Worm (Caenorhabditis elegans): Measurements from ENCODE around the gene Y105C5B.3.

Gene Y105C5B.3

ce11 chrIV:15931176-15931575, 47.2 kb downstream of the Y105C5B.3 start (continued):
- peak; percentile 73 for TF ChIP-seq vab-7 (GFP tag; IDR thresholded peaks at IDR 0.05)
- TF ChIP-seq rbr-2 (tag; optimal IDR thresholded peaks at IDR 0.05): peak; percentile 15
- TF ChIP-seq T20F7.1 (GFP tag; optimal IDR thresholded peaks at IDR 0.05): no peak
- peak; percentile 79 for TF ChIP-seq hlh-30 (tag; optimal IDR thresholded peaks at IDR 0.05; ENCODE audit: insufficient read depth)
- TF ChIP-seq attf-4 (tag; optimal IDR thresholded peaks at IDR 0.05): no peak
- no peak for TF ChIP-seq F37D6.2 (tag; optimal IDR thresholded peaks at IDR 0.05)
- TF ChIP-seq nhr-102 (tag; optimal IDR thresholded peaks at IDR 0.05): no peak
- peak; percentile 50; the same call in 1 of the 2 replicates for TF ChIP-seq arid-1 (GFP tag; conservative IDR thresholded peaks at IDR 0.05)
- no peak for TF ChIP-seq nhr-25 (tag; optimal IDR thresholded peaks at IDR 0.05; ENCODE audit: borderline replicate concordance, insufficient read depth)
- TF ChIP-seq nhr-6 (tag; optimal IDR thresholded peaks at IDR 0.05): no peak
- peak in 1 of 2 experiments; percentile 44 for TF ChIP-seq mdl-1 (tag; optimal IDR thresholded peaks at IDR 0.05)
- no peak for TF ChIP-seq jun-1 (tag; optimal IDR thresholded peaks at IDR 0.05)
- peak; percentile 73 for TF ChIP-seq T26A8.4 (GFP tag; IDR thresholded peaks at IDR 0.05)
- no peak for TF ChIP-seq nhr-48 (tag; optimal IDR thresholded peaks at IDR 0.05)
- TF ChIP-seq hmg-1.1 (GFP tag; IDR thresholded peaks at IDR 0.05): no peak
- TF ChIP-seq egl-27 (tag; optimal IDR thresholded peaks at IDR 0.05): no peak
- TF ChIP-seq aha-1 (tag): peak; percentile 96
- TF ChIP-seq lin-38 (GFP tag; IDR thresholded peaks at IDR 0.05): peak; percentile 68
- peak; percentile 67 for TF ChIP-seq mep-1 (tag; optimal IDR thresholded peaks at IDR 0.05)
- TF ChIP-seq daf-12 (tag; optimal IDR thresholded peaks at IDR 0.05): no peak
- no peak for TF ChIP-seq saeg-2 (GFP tag; IDR thresholded peaks at IDR 0.05)
- no peak for TF ChIP-seq F44E2.7 (GFP tag; IDR thresholded peaks at IDR 0.05)
- TF ChIP-seq ZK546.5 (tag; optimal IDR thresholded peaks at IDR 0.05): no peak
- TF ChIP-seq zfp-3 (GFP tag; conservative IDR thresholded peaks at IDR 0.05): peak; percentile 68
- peak; percentile 39; the same call in 1 of the 2 replicates for TF ChIP-seq tra-1 (GFP tag; IDR thresholded peaks at IDR 0.05)
- TF ChIP-seq Y105C5A.15 (GFP tag; IDR thresholded peaks at IDR 0.05): 0 out of 2 replicates have a peak, but pooled peaks have one; percentile 51
- TF ChIP-seq lin-13 (GFP tag; optimal IDR thresholded peaks at IDR 0.05): no peak
- TF ChIP-seq lim-7 (GFP tag; IDR thresholded peaks at IDR 0.05): no peak
- TF ChIP-seq ceh-32 (tag; optimal IDR thresholded peaks at IDR 0.05; ENCODE audit: poor library complexity): no peak
- TF ChIP-seq lin-29 (GFP tag; IDR thresholded peaks at IDR 0.05): 0 out of 2 replicates have a peak, but pooled peaks have one; percentile 59
- TF ChIP-seq pha-4 (GFP tag; IDR thresholded peaks at IDR 0.05): peak; percentile 62; the same call in 1 of the 2 replicates
- TF ChIP-seq pha-4 (tag; optimal IDR thresholded peaks at IDR 0.05): no peak
- TF ChIP-seq ceh-28 (tag; optimal IDR thresholded peaks at IDR 0.05): no peak
- no peak for TF ChIP-seq ama-1 (optimal IDR thresholded peaks at IDR 0.05)
- TF ChIP-seq snpc-1.2 (GFP tag; IDR thresholded peaks at IDR 0.05): peak; percentile 99
- peak in 1 of 2 experiments; percentile 31 for TF ChIP-seq hif-1 (tag; optimal IDR thresholded peaks at IDR 0.05)
- no peak for TF ChIP-seq lir-3 (tag; optimal IDR thresholded peaks at IDR 0.05)
- peak; percentile 88 for TF ChIP-seq dmd-8 (GFP tag; IDR thresholded peaks at IDR 0.05)
- no peak for TF ChIP-seq nhr-76 (tag; optimal IDR thresholded peaks at IDR 0.05)
- TF ChIP-seq daf-19 (GFP tag; conservative IDR thresholded peaks at IDR 0.05): peak; percentile 58
- no peak for TF ChIP-seq lsy-2 (tag; optimal IDR thresholded peaks at IDR 0.05)
- TF ChIP-seq nhr-41 (GFP tag; IDR thresholded peaks at IDR 0.05): no peak
- TF ChIP-seq aly-2 (tag; optimal IDR thresholded peaks at IDR 0.05): no peak
- TF ChIP-seq spr-3 (GFP tag; optimal IDR thresholded peaks at IDR 0.05): peak; percentile 60
- peak; percentile 72 for TF ChIP-seq duxl-1 (tag; optimal IDR thresholded peaks at IDR 0.05; ENCODE audit: poor library complexity)
- TF ChIP-seq unc-130 (GFP tag; optimal IDR thresholded peaks at IDR 0.05): peak; percentile 34
- no peak for TF ChIP-seq ceh-62 (tag; optimal IDR thresholded peaks at IDR 0.05)

Data from whole organism, L4 larva.